Worm (Caenorhabditis elegans): Measurements from ENCODE around the gene Y9C9A.5.

DNA sequence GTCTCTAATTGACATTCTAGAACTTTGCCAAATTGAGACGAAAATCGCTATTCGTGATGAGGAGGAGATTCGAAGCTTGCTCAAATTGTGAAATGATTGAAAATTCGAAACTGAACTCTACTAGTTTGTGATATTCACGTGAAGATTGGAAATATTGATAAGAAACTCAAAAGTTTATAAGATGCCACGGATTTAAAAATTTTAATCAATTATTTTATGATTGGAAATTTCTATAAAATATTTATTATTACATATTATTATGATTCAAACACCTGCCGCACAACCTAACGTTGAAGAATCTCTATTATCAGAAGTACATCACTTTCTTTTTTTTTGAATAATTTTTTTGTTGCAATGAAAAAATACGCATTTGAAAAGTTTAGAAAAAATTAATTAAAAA, 46.8 kb downstream of the Y9C9A.5 start, which contains the start of gene E03H12.7:
- TF ChIP-seq snu-23 (GFP tag; optimal IDR thresholded peaks at IDR 0.05) (no peak), aha-1 (tag; optimal IDR thresholded peaks at IDR 0.05) (no peak), unc-62 (GFP tag; optimal IDR thresholded peaks at IDR 0.05) (no peak), unc-30 (tag; optimal IDR thresholded peaks at IDR 0.05) (no peak), F16B12.6 (tag; optimal IDR thresholded peaks at IDR 0.05) (no peak), efl-1 (optimal IDR thresholded peaks at IDR 0.05) (no peak), efl-1 (GFP tag; optimal IDR thresholded peaks at IDR 0.05 in 1 of 2) (no peak), lin-14 (GFP tag; optimal IDR thresholded peaks at IDR 0.05) (no peak), lsy-2 (tag; optimal IDR thresholded peaks at IDR 0.05) (no peak), blmp-1 (tag; optimal IDR thresholded peaks at IDR 0.05) (no peak), ceh-90 (tag; optimal IDR thresholded peaks at IDR 0.05) (no peak)
